Fruit fly (Drosophila melanogaster) whole organism, embryonic: ENCODE results near the gene CG3119.

Experiments used
- ATbp ChIP-seq: fragments of 200-800 bp; sonication (Bioruptor generic); optimal IDR thresholded peaks from 2 replicates; lab custom pipeline; 2017; ENCODE audit warnings: missing biosample characterization, mild to moderate bottlenecking, missing genetic modification characterization, missing genetic modification reagents
- Adf1 ChIP-seq: fragments of 200-800 bp; sonication (Bioruptor generic); IDR thresholded peaks from 2 replicates; pipeline ENCODE4 v1.3.6; 2022; ENCODE audit warnings: missing biosample characterization, missing genetic modification characterization
- Bgb ChIP-seq: fragments of 200-800 bp; sonication (Bioruptor generic); IDR thresholded peaks from 2 replicates; pipeline ENCODE4 v1.3.6; 2022; ENCODE audit warnings: missing biosample characterization, missing genetic modification characterization; ENCODE audit not compliant: partially characterized antibody
- Blimp-1 ChIP-seq: fragments of 200-800 bp; sonication (Bioruptor generic); optimal IDR thresholded peaks from 3 replicates; lab custom pipeline; 2018; ENCODE audit warnings: missing biosample characterization, missing genetic modification characterization, mild to moderate bottlenecking, moderate library complexity, missing genetic modification reagents
- CG10147 ChIP-seq: fragments of 200-800 bp; sonication (Bioruptor generic); optimal IDR thresholded peaks from 2 replicates; lab custom pipeline; 2019; ENCODE audit warnings: missing biosample characterization, mild to moderate bottlenecking, missing genetic modification characterization, moderate library complexity
- CG11247 ChIP-seq: fragments of 200-800 bp; sonication (Bioruptor generic); IDR thresholded peaks from 2 replicates; pipeline ENCODE4 v1.3.6; 2022; ENCODE audit warnings: missing biosample characterization, missing genetic modification characterization
- CG13775 ChIP-seq: fragments of 200-800 bp; sonication (Bioruptor generic); optimal IDR thresholded peaks from 3 replicates; lab custom pipeline; 2017; ENCODE audit warnings: missing biosample characterization, mild to moderate bottlenecking, missing genetic modification characterization
- CG15479 ChIP-seq: fragments of 200-800 bp; sonication (Bioruptor generic); optimal IDR thresholded peaks from 3 replicates; lab custom pipeline; 2019; ENCODE audit warnings: missing biosample characterization, mild to moderate bottlenecking, missing genetic modification characterization, moderate library complexity
- CG17186 ChIP-seq: fragments of 200-800 bp; sonication (Bioruptor generic); optimal IDR thresholded peaks from 3 replicates; lab custom pipeline; 2017; ENCODE audit warnings: missing biosample characterization, missing genetic modification reagents, missing genetic modification characterization
- CG17568 ChIP-seq: fragments of 200-800 bp; sonication (Bioruptor generic); optimal IDR thresholded peaks from 2 replicates; lab custom pipeline; 2018; ENCODE audit warnings: missing biosample characterization, mild to moderate bottlenecking, missing genetic modification characterization, moderate library complexity
- CG2120 ChIP-seq: fragments of 200-800 bp; sonication (Bioruptor generic); optimal IDR thresholded peaks from 3 replicates; lab custom pipeline; 2016; ENCODE audit warnings: missing biosample characterization, missing genetic modification characterization
- CG31441 ChIP-seq: fragments of 200-800 bp; sonication (Bioruptor generic); IDR thresholded peaks from 2 replicates; pipeline ENCODE4 v1.3.6; 2022; ENCODE audit warnings: missing biosample characterization, missing genetic modification characterization
- CG3163 ChIP-seq: fragments of 200-800 bp; sonication (Bioruptor generic); optimal IDR thresholded peaks from 3 replicates; lab custom pipeline; 2016; ENCODE audit warnings: missing biosample characterization, missing genetic modification characterization
- CG33213 ChIP-seq: fragments of 200-800 bp; sonication (Bioruptor generic); optimal IDR thresholded peaks from 3 replicates; lab custom pipeline; 2016; ENCODE audit warnings: missing biosample characterization, missing genetic modification characterization
- CG7556 ChIP-seq: fragments of 200-800 bp; sonication (Bioruptor generic); optimal IDR thresholded peaks from 2 replicates; lab custom pipeline; 2017; ENCODE audit warnings: missing biosample characterization, mild to moderate bottlenecking, missing genetic modification characterization
- CG8281 ChIP-seq: fragments of 200-800 bp; sonication (Bioruptor generic); optimal IDR thresholded peaks from 2 replicates; lab custom pipeline; 2018; ENCODE audit warnings: missing biosample characterization, mild to moderate bottlenecking, missing genetic modification characterization, moderate library complexity
- CG9609 ChIP-seq: fragments of 200-800 bp; sonication (Bioruptor generic); optimal IDR thresholded peaks from 3 replicates; lab custom pipeline; 2016; ENCODE audit warnings: missing biosample characterization, missing genetic modification characterization
- CG9817 ChIP-seq: fragments of 200-800 bp; sonication (Bioruptor generic); optimal IDR thresholded peaks from 2 replicates; lab custom pipeline; 2018; ENCODE audit warnings: missing biosample characterization, mild to moderate bottlenecking, missing genetic modification characterization, moderate library complexity
- Fer2 ChIP-seq: fragments of 200-800 bp; sonication (Bioruptor generic); optimal IDR thresholded peaks from 2 replicates; lab custom pipeline; 2018; ENCODE audit warnings: missing biosample characterization, mild to moderate bottlenecking, missing genetic modification characterization, moderate library complexity
- H15 ChIP-seq: fragments of 200-800 bp; sonication (Bioruptor generic); IDR thresholded peaks from 3 replicates; pipeline ENCODE4 v1.3.6; 2022; ENCODE audit warnings: missing biosample characterization, missing genetic modification characterization
- HLH4C ChIP-seq: fragments of 200-800 bp; sonication (Bioruptor generic); IDR thresholded peaks from 3 replicates; pipeline ENCODE4 v1.3.6; 2022; ENCODE audit warnings: missing biosample characterization, missing genetic modification characterization; ENCODE audit not compliant: partially characterized antibody
- HmgD ChIP-seq: fragments of 200-800 bp; sonication (Bioruptor generic); optimal IDR thresholded peaks from 3 replicates; lab custom pipeline; 2016; ENCODE audit warnings: missing biosample characterization, missing genetic modification characterization
- Jarid2 ChIP-seq: fragments of 200-800 bp; sonication (Bioruptor generic); optimal IDR thresholded peaks from 3 replicates; lab custom pipeline; 2017; ENCODE audit warnings: mild to moderate bottlenecking, missing biosample characterization, missing genetic modification reagents, missing genetic modification characterization
- NFAT ChIP-seq: fragments of 200-800 bp; sonication (Bioruptor generic); IDR thresholded peaks from 2 replicates; pipeline ENCODE4 v1.3.6; 2022; ENCODE audit warnings: missing biosample characterization, missing genetic modification characterization
- Pdp1 ChIP-seq, 2 experiments: fragments of 200-800 bp; sonication (Bioruptor generic); optimal IDR thresholded peaks; 3 replicates each; lab custom pipeline; 2016; ENCODE audit warnings: missing biosample characterization in 2 of 2, missing genetic modification characterization in 2 of 2, mild to moderate bottlenecking in 1 of 2, moderate library complexity in 1 of 2
- Rfx ChIP-seq: fragments of 200-800 bp; sonication (Bioruptor generic); IDR thresholded peaks from 2 replicates; pipeline ENCODE4 v1.3.6; 2022; ENCODE audit warnings: missing biosample characterization, missing genetic modification characterization
- Sry-β ChIP-seq: fragments of 200-800 bp; sonication (Bioruptor generic); optimal IDR thresholded peaks from 2 replicates; lab custom pipeline; 2018; ENCODE audit warnings: missing biosample characterization, mild to moderate bottlenecking, missing genetic modification characterization, moderate library complexity
- ac ChIP-seq: fragments of 200-800 bp; sonication (Bioruptor generic); optimal IDR thresholded peaks from 3 replicates; lab custom pipeline; 2017; ENCODE audit warnings: missing biosample characterization, mild to moderate bottlenecking, missing genetic modification characterization
- chif ChIP-seq, 2 experiments: fragments of 200-800 bp; sonication (Bioruptor generic); optimal IDR thresholded peaks; 3 replicates each; lab custom pipeline; 2016; ENCODE audit warnings: missing biosample characterization in 2 of 2, missing genetic modification characterization in 2 of 2
- disco-r ChIP-seq: fragments of 200-800 bp; sonication (Bioruptor generic); optimal IDR thresholded peaks from 2 replicates; lab custom pipeline; 2016; ENCODE audit warnings: missing biosample characterization, missing genetic modification characterization
- dmrt99B ChIP-seq: fragments of 200-800 bp; sonication (Bioruptor generic); optimal IDR thresholded peaks from 2 replicates; lab custom pipeline; 2018; ENCODE audit warnings: missing biosample characterization, mild to moderate bottlenecking, missing genetic modification characterization, moderate library complexity
- ems ChIP-seq: fragments of 200-800 bp; sonication (Bioruptor generic); optimal IDR thresholded peaks from 3 replicates; lab custom pipeline; 2016; ENCODE audit warnings: missing biosample characterization, missing genetic modification characterization
- gro ChIP-seq: fragments of 200-800 bp; sonication (Bioruptor generic); optimal IDR thresholded peaks from 2 replicates; lab custom pipeline; 2016; ENCODE audit warnings: missing biosample characterization, missing genetic modification characterization
- h ChIP-seq: fragments of >200 bp; optimal IDR thresholded peaks from 2 replicates; lab custom pipeline; 2017
- ham ChIP-seq: fragments of 200-800 bp; sonication (Bioruptor generic); IDR thresholded peaks from 2 replicates; pipeline ENCODE4 v1.3.6; 2022; ENCODE audit warnings: missing biosample characterization, missing genetic modification characterization
- her ChIP-seq: fragments of 200-800 bp; sonication (Bioruptor generic); optimal IDR thresholded peaks from 2 replicates; lab custom pipeline; 2016; ENCODE audit warnings: missing biosample characterization, missing genetic modification characterization
- hkb ChIP-seq, 2 experiments: fragments of 200-800 bp in 1 of 2; fragments of >200 bp in 1 of 2; sonication (Bioruptor generic) in 1 of 2; IDR thresholded peaks in 1 of 2; optimal IDR thresholded peaks in 1 of 2; 2 replicates each; pipeline versions ENCODE4 v1.3.6 to Lab custom; 2017 to 2022; ENCODE audit warnings: missing biosample characterization in 1 of 2, missing genetic modification characterization in 1 of 2
- jumu ChIP-seq: fragments of 200-800 bp; sonication (Bioruptor generic); optimal IDR thresholded peaks from 3 replicates; lab custom pipeline; 2016; ENCODE audit warnings: missing biosample characterization, missing genetic modification characterization
- knrl ChIP-seq: fragments of 200-800 bp; sonication (Bioruptor generic); IDR thresholded peaks from 3 replicates; pipeline ENCODE4 v1.3.6; 2022; ENCODE audit warnings: missing biosample characterization, missing genetic modification characterization; ENCODE audit not compliant: partially characterized antibody
- pros ChIP-seq: fragments of 200-800 bp; sonication (Bioruptor generic); optimal IDR thresholded peaks from 3 replicates; lab custom pipeline; 2019; ENCODE audit warnings: missing biosample characterization, mild to moderate bottlenecking, missing genetic modification characterization, moderate library complexity
- pum ChIP-seq: fragments of 200-800 bp; sonication (Bioruptor generic); optimal IDR thresholded peaks from 2 replicates; lab custom pipeline; 2016; ENCODE audit warnings: missing biosample characterization, missing genetic modification characterization
- ranshi ChIP-seq: fragments of 200-800 bp; sonication (Bioruptor generic); IDR thresholded peaks from 2 replicates; pipeline ENCODE4 v1.3.6; 2022; ENCODE audit warnings: missing biosample characterization, missing genetic modification characterization
- ro ChIP-seq: fragments of 200-800 bp; sonication (Bioruptor generic); IDR thresholded peaks from 2 replicates; pipeline ENCODE4 v1.3.6; 2022; ENCODE audit warnings: missing biosample characterization, missing genetic modification characterization
- trh ChIP-seq: fragments of 200-800 bp; sonication (Bioruptor generic); optimal IDR thresholded peaks from 2 replicates; lab custom pipeline; 2016; ENCODE audit warnings: missing biosample characterization, missing genetic modification characterization
- tx ChIP-seq: fragments of 200-800 bp; sonication (Bioruptor generic); optimal IDR thresholded peaks from 2 replicates; lab custom pipeline; 2016; ENCODE audit warnings: missing biosample characterization, missing genetic modification characterization
- wor ChIP-seq: fragments of 200-800 bp; sonication (Bioruptor generic); IDR thresholded peaks from 2 replicates; pipeline ENCODE4 v1.3.6; 2022; ENCODE audit warnings: missing biosample characterization, missing genetic modification characterization
- z ChIP-seq: fragments of 200-800 bp; sonication (Bioruptor generic); IDR thresholded peaks from 3 replicates; pipeline ENCODE4 v1.3.6; 2022; ENCODE audit warnings: missing biosample characterization, missing genetic modification characterization
- zfh1 ChIP-seq: fragments of 200-800 bp; sonication (Bioruptor generic); IDR thresholded peaks from 3 replicates; pipeline ENCODE4 v1.3.6; 2022; ENCODE audit warnings: missing biosample characterization, missing genetic modification characterization
- zfh2 ChIP-seq: fragments of 200-800 bp; sonication (Bioruptor generic); optimal IDR thresholded peaks from 2 replicates; lab custom pipeline; 2016; ENCODE audit warnings: missing biosample characterization, missing genetic modification characterization

CG3119 gene

DNA sequence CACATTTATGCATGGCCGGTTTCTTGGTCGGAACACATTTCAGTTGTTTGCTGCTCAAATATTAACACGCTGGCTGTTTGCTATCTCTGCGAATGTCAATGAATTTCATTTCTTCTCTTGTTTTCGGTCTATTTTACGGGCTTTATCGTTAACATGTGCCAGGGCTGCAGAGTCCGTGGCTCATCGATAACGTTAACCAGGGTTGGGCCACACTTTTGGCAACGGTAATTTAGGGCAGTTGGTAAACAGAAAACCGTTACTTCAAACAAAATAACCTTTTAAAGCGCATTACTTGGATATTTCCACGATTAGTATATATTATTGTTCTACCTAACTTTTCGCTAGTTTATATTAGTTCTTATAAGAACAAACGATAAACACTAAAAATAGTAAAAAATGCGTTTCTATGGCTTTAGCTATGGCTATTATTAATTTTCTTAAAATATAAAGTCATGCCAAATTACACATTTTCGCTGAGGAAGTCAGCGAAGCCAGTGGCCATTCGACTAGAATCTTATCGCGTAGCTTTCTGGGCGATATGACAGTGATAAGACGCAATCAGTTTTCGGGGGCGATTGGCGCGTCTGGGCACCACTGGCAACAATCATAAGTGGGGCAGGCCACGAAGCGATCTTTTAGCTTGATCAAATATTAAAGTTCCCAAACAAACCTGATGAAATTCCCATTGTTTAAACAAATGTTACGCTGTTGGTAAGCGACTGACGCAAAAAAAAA lies 45.5 kb upstream of the CG3119 start (continued):
- TF ChIP-seq wor (GFP tag; lab: Robert Waterston, UW) = no peak
- TF ChIP-seq disco-r (GFP tag; lab: Kevin White, UChicago) = peak; percentile 7
- peak; percentile 20 for TF ChIP-seq CG10147 (GFP tag; lab: Kevin White, UChicago)
- no peak for TF ChIP-seq NFAT
- no peak for TF ChIP-seq pros (GFP tag; lab: Kevin White, UChicago)
- peak; percentile 13 for TF ChIP-seq Fer2 (tag; lab: Kevin White, UChicago)
- no peak for TF ChIP-seq jumu (GFP tag; lab: Kevin White, UChicago)
- peak in 1 of 2 experiments; percentile 4 for TF ChIP-seq chif (GFP tag; optimal IDR thresholded peaks at IDR 0.05; lab: Kevin White, UChicago)
- TF ChIP-seq CG13775 = peak; percentile 48
- TF ChIP-seq her (GFP tag; lab: Kevin White, UChicago) = peak; percentile 32
- no peak for TF ChIP-seq hkb (optimal IDR thresholded peaks at IDR 0.05; lab: Kevin White, UChicago)
- TF ChIP-seq hkb (GFP tag; IDR thresholded peaks at IDR 0.05; lab: Robert Waterston, UW) = peak; percentile 47
- no peak for TF ChIP-seq HmgD (GFP tag; lab: Kevin White, UChicago)
- peak; percentile 73 for TF ChIP-seq CG17568 (GFP tag; lab: Kevin White, UChicago)
- TF ChIP-seq trh (GFP tag; lab: Kevin White, UChicago) = peak; percentile 40
- peak; percentile 82 for TF ChIP-seq ATbp (GFP tag; lab: Kevin White, UChicago)
- TF ChIP-seq H15 (GFP tag; lab: Robert Waterston, UW) = no peak
- peak; percentile 67 for TF ChIP-seq Rfx (GFP tag; lab: Robert Waterston, UW)
- TF ChIP-seq Jarid2 (GFP tag; lab: Kevin White, UChicago) = peak; percentile 29
- TF ChIP-seq ems (GFP tag; lab: Kevin White, UChicago) = peak; percentile 28
- TF ChIP-seq CG33213 (GFP tag; lab: Kevin White, UChicago) = peak; percentile 45
- TF ChIP-seq CG2120 = peak; percentile 63
- TF ChIP-seq ro = no peak
- peak; percentile 46 for TF ChIP-seq CG7556
- TF ChIP-seq pum (GFP tag; lab: Kevin White, UChicago) = peak; percentile 39
- peak; percentile 46; the same call in 1 of the 2 replicates for TF ChIP-seq Bgb (GFP tag; lab: Robert Waterston, UW)

- TF ChIP-seq zfh2 = peak; percentile 61
- TF ChIP-seq ranshi (GFP tag; lab: Robert Waterston, UW) = peak; percentile 76
- TF ChIP-seq dmrt99B = peak; percentile 48
- peak; percentile 5 for TF ChIP-seq CG9609 (GFP tag; lab: Kevin White, UChicago)
- peak; percentile 40 for TF ChIP-seq gro
- no peak for TF ChIP-seq HLH4C (GFP tag; lab: Robert Waterston, UW)
- TF ChIP-seq tx (GFP tag; lab: Kevin White, UChicago) = peak; percentile 36
- TF ChIP-seq knrl (GFP tag; lab: Robert Waterston, UW) = no peak; the same call in 2 of the 3 replicates
- peak; percentile 27 for TF ChIP-seq CG9817
- peak; percentile 26; the same call in 1 of the 2 replicates for TF ChIP-seq CG31441 (GFP tag; lab: Robert Waterston, UW)
- peak; percentile 82; the same call in 2 of the 3 replicates for TF ChIP-seq zfh1 (GFP tag; lab: Robert Waterston, UW)
- TF ChIP-seq CG8281 (tag; lab: Kevin White, UChicago) = no peak
- TF ChIP-seq ac (GFP tag; lab: Kevin White, UChicago) = no peak
- TF ChIP-seq CG17186 (GFP tag; lab: Kevin White, UChicago) = peak; percentile 39
- TF ChIP-seq CG3163 (GFP tag; lab: Kevin White, UChicago) = peak; percentile 20
- no peak for TF ChIP-seq Sry-β (GFP tag; lab: Kevin White, UChicago)
- peak; percentile 50 to 59 for TF ChIP-seq Pdp1 (GFP tag; optimal IDR thresholded peaks at IDR 0.05; lab: Kevin White, UChicago)
- TF ChIP-seq ems (GFP tag; lab: Kevin White, UChicago) = peak; percentile 63
- peak; percentile 54; the same call in 1 of the 2 replicates for TF ChIP-seq Adf1 (GFP tag; lab: Robert Waterston, UW)
- TF ChIP-seq CG11247 (GFP tag; lab: Robert Waterston, UW) = peak; percentile 73
- TF ChIP-seq Blimp-1 (GFP tag; lab: Kevin White, UChicago) = peak; percentile 25
- no peak for TF ChIP-seq CG15479 (GFP tag; lab: Kevin White, UChicago)
- no peak for TF ChIP-seq z (GFP tag; lab: Robert Waterston, UW)
- no peak for TF ChIP-seq h (lab: Kevin White, UChicago)
- 0 out of 2 replicates have a peak, but pooled peaks have one; percentile 44 for TF ChIP-seq ham (GFP tag; lab: Robert Waterston, UW)
These were observed 41.2 kb upstream of the CG3119 start, which contains the start of gene RabGGTb for dm6 chr2L:2878859-2879258. TSS of gene RabGGTb (plus strand) at chr2L:2879112.
